Fruit fly (Drosophila melanogaster) whole organism, wandering third instar larva: Measurements from ENCODE around the gene CG15731.

ENCODE experiments used
- Abd-B ChIP-seq: fragments of >200 bp; optimal IDR thresholded peaks from 2 replicates; lab custom pipeline; 2017; ENCODE audit warnings: missing biosample characterization, missing genetic modification characterization
- CG32264 ChIP-seq: fragments of 200-800 bp; sonication (Bioruptor generic); optimal IDR thresholded peaks from 2 replicates; lab custom pipeline; 2016; ENCODE audit warnings: missing biosample characterization, missing genetic modification characterization
- CG9705 ChIP-seq: fragments of 200-800 bp; sonication (Bioruptor generic); optimal IDR thresholded peaks from 2 replicates; lab custom pipeline; 2018; ENCODE audit warnings: missing biosample characterization, mild to moderate bottlenecking, missing genetic modification characterization
- CrebA ChIP-seq: fragments of 200-800 bp; sonication (Bioruptor generic); optimal IDR thresholded peaks from 2 replicates; lab custom pipeline; 2016; ENCODE audit warnings: missing biosample characterization, mild to moderate bottlenecking, missing genetic modification characterization, borderline replicate concordance
- Dfd ChIP-seq: fragments of >200 bp; optimal IDR thresholded peaks from 2 replicates; lab custom pipeline; 2017; ENCODE audit warnings: missing biosample characterization, missing genetic modification characterization
- Dif ChIP-seq: fragments of 200-275, 200-300 bp; sonication (Bioruptor generic); optimal IDR thresholded peaks from 2 replicates; lab custom pipeline; 2018; ENCODE audit warnings: missing biosample characterization, missing genetic modification characterization; ENCODE audit not compliant: partially characterized antibody
- GATAd ChIP-seq: sonication (Bioruptor generic); optimal IDR thresholded peaks from 2 replicates; lab custom pipeline; 2016; ENCODE audit warnings: missing biosample characterization, missing genetic modification characterization
- HLH106 ChIP-seq: fragments of 200-800 bp; optimal IDR thresholded peaks from 3 replicates; lab custom pipeline; 2019; ENCODE audit warnings: missing biosample characterization, mild to moderate bottlenecking, missing genetic modification characterization, moderate library complexity
- Hnf4 ChIP-seq: fragments of 200-800 bp; sonication (Bioruptor generic); optimal IDR thresholded peaks from 2 replicates; lab custom pipeline; 2016; ENCODE audit warnings: missing biosample characterization, mild to moderate bottlenecking, missing genetic modification characterization
- Hr78 ChIP-seq: fragments of >200 bp; optimal IDR thresholded peaks from 2 replicates; lab custom pipeline; 2017; ENCODE audit warnings: missing biosample characterization, missing genetic modification characterization
- Hr83 ChIP-seq: fragments of 200-300 bp; sonication (Bioruptor generic); optimal IDR thresholded peaks from 2 replicates; lab custom pipeline; 2016; ENCODE audit warnings: missing biosample characterization, mild to moderate bottlenecking, missing genetic modification characterization, moderate library complexity; ENCODE audit not compliant: poor library complexity, severe bottlenecking
- Jra ChIP-seq: sonication (Bioruptor generic); optimal IDR thresholded peaks from 2 replicates; lab custom pipeline; 2016; ENCODE audit warnings: missing biosample characterization, missing genetic modification characterization
- Mio ChIP-seq: sonication (Bioruptor generic); optimal IDR thresholded peaks from 2 replicates; lab custom pipeline; 2016; ENCODE audit warnings: missing biosample characterization, missing genetic modification characterization
- Myc ChIP-seq: fragments of >200 bp; optimal IDR thresholded peaks from 2 replicates; lab custom pipeline; 2017
- N ChIP-seq: fragments of >200 bp; optimal IDR thresholded peaks from 2 replicates; lab custom pipeline; 2018; ENCODE audit warnings: missing biosample characterization, missing external identifiers, missing genetic modification characterization
- OdsH ChIP-seq: fragments of 200-800 bp; sonication (Bioruptor generic); optimal IDR thresholded peaks from 2 replicates; lab custom pipeline; 2016; ENCODE audit warnings: missing biosample characterization, mild to moderate bottlenecking, missing genetic modification characterization
- Rel ChIP-seq, 2 experiments: fragments of 200-800 bp; sonication (Bioruptor generic) in 1 of 2; optimal IDR thresholded peaks; 2 replicates in 1 of 2; 3 replicates in 1 of 2; lab custom pipeline; 2016 to 2019; ENCODE audit warnings: mild to moderate bottlenecking in 2 of 2, missing biosample characterization in 2 of 2, missing genetic modification characterization in 2 of 2, moderate library complexity in 1 of 2
- Sp1 ChIP-seq: fragments of 200-800 bp; sonication (Bioruptor generic); optimal IDR thresholded peaks from 3 replicates; lab custom pipeline; 2019; ENCODE audit warnings: missing biosample characterization, mild to moderate bottlenecking, missing genetic modification characterization, moderate library complexity
- Vsx2 ChIP-seq: fragments of 200-300, 225-300 bp; sonication (Bioruptor generic); optimal IDR thresholded peaks from 2 replicates; lab custom pipeline; 2018; ENCODE audit warnings: missing biosample characterization, missing genetic modification characterization; ENCODE audit not compliant: partially characterized antibody
- br ChIP-seq: fragments of 200-800 bp; sonication (Bioruptor generic); optimal IDR thresholded peaks from 2 replicates; lab custom pipeline; 2016; ENCODE audit warnings: missing biosample characterization, missing genetic modification characterization
- brk ChIP-seq: fragments of 200-800 bp; sonication (Bioruptor generic); optimal IDR thresholded peaks from 2 replicates; lab custom pipeline; 2016; ENCODE audit warnings: missing biosample characterization, mild to moderate bottlenecking, missing genetic modification characterization
- dl ChIP-seq, 2 experiments: fragments of 175-275, 200-275 bp in 1 of 2; fragments of 200-275 bp in 1 of 2; sonication (Bioruptor generic); optimal IDR thresholded peaks; lab custom pipeline; 2018; ENCODE audit warnings: mild to moderate bottlenecking in 2 of 2, missing biosample characterization in 2 of 2, missing genetic modification characterization in 2 of 2, moderate library complexity in 2 of 2; ENCODE audit not compliant: partially characterized antibody in 2 of 2, insufficient read depth in 1 of 2
- dmrt93B ChIP-seq: fragments of 200-800 bp; sonication (Bioruptor generic); optimal IDR thresholded peaks from 2 replicates; lab custom pipeline; 2018; ENCODE audit warnings: missing biosample characterization, mild to moderate bottlenecking, missing genetic modification characterization
- dsf ChIP-seq: sonication (Bioruptor generic); optimal IDR thresholded peaks from 2 replicates; lab custom pipeline; 2016; ENCODE audit warnings: missing biosample characterization, missing genetic modification characterization, borderline replicate concordance
- ey ChIP-seq: fragments of 200-800 bp; sonication (Bioruptor generic); optimal IDR thresholded peaks from 2 replicates; lab custom pipeline; 2016; ENCODE audit warnings: missing biosample characterization, missing genetic modification characterization
- foxo ChIP-seq, 2 experiments: fragments of 200-800 bp; sonication (Bioruptor generic); optimal IDR thresholded peaks; 2 replicates in 1 of 2; 3 replicates in 1 of 2; lab custom pipeline; 2016 to 2017; ENCODE audit warnings: missing biosample characterization in 2 of 2, missing genetic modification characterization in 2 of 2
- fru ChIP-seq: fragments of 200-800 bp; sonication (Bioruptor generic); optimal IDR thresholded peaks from 3 replicates; lab custom pipeline; 2016; ENCODE audit warnings: missing biosample characterization, mild to moderate bottlenecking, missing genetic modification characterization
- h ChIP-seq: fragments of 200-800 bp; sonication (Bioruptor generic); optimal IDR thresholded peaks from 3 replicates; lab custom pipeline; 2016; ENCODE audit warnings: missing biosample characterization, mild to moderate bottlenecking, missing genetic modification characterization
- jim ChIP-seq: fragments of 175-275, 200-325 bp; sonication (Bioruptor generic); optimal IDR thresholded peaks from 2 replicates; lab custom pipeline; 2016; ENCODE audit warnings: missing biosample characterization, mild to moderate bottlenecking, missing genetic modification characterization
- lola ChIP-seq: fragments of >200 bp; optimal IDR thresholded peaks from 2 replicates; lab custom pipeline; 2017; ENCODE audit warnings: missing biosample characterization, missing genetic modification characterization
- pan ChIP-seq: fragments of >200 bp; optimal IDR thresholded peaks from 2 replicates; lab custom pipeline; 2017
- psq ChIP-seq: fragments of 200-800 bp; sonication (Bioruptor generic); optimal IDR thresholded peaks from 3 replicates; lab custom pipeline; 2017; ENCODE audit warnings: missing biosample characterization, mild to moderate bottlenecking, missing genetic modification characterization, moderate library complexity
- rgr ChIP-seq: fragments of 200-800 bp; sonication (Bioruptor generic); optimal IDR thresholded peaks from 3 replicates; lab custom pipeline; 2016; ENCODE audit warnings: missing biosample characterization, mild to moderate bottlenecking, missing genetic modification characterization
- sage ChIP-seq: fragments of 200-800 bp; sonication (Bioruptor generic); optimal IDR thresholded peaks from 2 replicates; lab custom pipeline; 2016; ENCODE audit warnings: missing biosample characterization, mild to moderate bottlenecking, missing genetic modification characterization
- sv ChIP-seq: fragments of 200-800 bp; sonication (Bioruptor generic); optimal IDR thresholded peaks from 3 replicates; lab custom pipeline; 2016; ENCODE audit warnings: missing biosample characterization, missing genetic modification characterization
- tai ChIP-seq: sonication (Bioruptor generic); optimal IDR thresholded peaks from 2 replicates; lab custom pipeline; 2016; ENCODE audit warnings: missing biosample characterization, missing genetic modification characterization
- usp ChIP-seq: fragments of >200 bp; optimal IDR thresholded peaks from 2 replicates; lab custom pipeline; 2017; ENCODE audit warnings: missing biosample characterization, missing genetic modification characterization
- woc ChIP-seq: sonication (Bioruptor generic); optimal IDR thresholded peaks from 2 replicates; lab custom pipeline; 2016; ENCODE audit warnings: missing biosample characterization, mild to moderate bottlenecking, missing genetic modification characterization

Gene CG15731

DNA sequence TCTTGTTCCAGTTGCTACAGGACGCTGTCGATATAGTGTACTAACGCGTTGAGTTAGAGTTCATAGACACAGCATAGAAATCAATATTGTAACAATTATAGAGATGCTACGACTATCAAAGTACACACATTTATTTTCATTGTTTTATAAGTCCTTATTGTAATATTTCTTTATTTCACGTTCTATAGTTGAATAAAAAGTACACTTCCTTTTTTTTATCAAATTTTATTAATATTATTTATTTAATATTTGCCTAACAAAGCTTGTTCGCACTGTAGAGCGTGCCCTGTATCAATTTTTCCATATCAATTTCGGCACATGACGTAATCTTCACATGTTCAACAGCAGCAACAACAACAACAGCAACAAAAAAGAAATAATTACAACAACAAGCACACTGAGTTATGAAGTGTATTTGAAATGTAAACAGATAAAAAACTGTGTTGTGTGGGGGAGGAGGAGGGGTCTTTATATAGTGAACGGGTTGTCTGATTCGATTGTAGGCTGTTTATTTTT, 16.4 kb upstream of the CG15731 start:
- TF ChIP-seq dsf (GFP tag; lab: Kevin White, UChicago) (no peak), woc (GFP tag; lab: Kevin White, UChicago) (no peak), dmrt93B (GFP tag; lab: Kevin White, UChicago) (peak; percentile 43), ey (peak; percentile 45), tai (no peak), br (GFP tag; lab: Kevin White, UChicago) (no peak), Sp1 (peak; percentile 70), psq (GFP tag; lab: Kevin White, UChicago) (peak; percentile 46), foxo (GFP tag; optimal IDR thresholded peaks at IDR 0.05; lab: Kevin White, UChicago) (peak in 1 of 2 experiments; percentile 63), Jra (GFP tag; lab: Kevin White, UChicago) (no peak), Abd-B (GFP tag; lab: Kevin White, UChicago) (no peak), OdsH (GFP tag; lab: Kevin White, UChicago) (peak; percentile 63), h (GFP tag; lab: Kevin White, UChicago) (peak; percentile 52), fru (GFP tag; lab: Kevin White, UChicago) (peak; percentile 44), sv (GFP tag; lab: Kevin White, UChicago) (no peak), dl (GFP tag; optimal IDR thresholded peaks at IDR 0.05; lab: Kevin White, UChicago; ENCODE audit: insufficient read depth in 1 of 2, partially characterized antibody in 2 of 2) (no peak), CG9705 (GFP tag; lab: Kevin White, UChicago) (no peak), Rel (GFP tag; optimal IDR thresholded peaks at IDR 0.05; lab: Kevin White, UChicago) (no peak), Rel (tag; optimal IDR thresholded peaks at IDR 0.05; lab: Kevin White, UChicago) (peak; percentile 37), CrebA (GFP tag; lab: Kevin White, UChicago) (no peak), HLH106 (tag; lab: Kevin White, UChicago) (peak; percentile 79), GATAd (GFP tag; lab: Kevin White, UChicago) (no peak), rgr (GFP tag; lab: Kevin White, UChicago) (peak; percentile 48), pan (lab: Kevin White, UChicago) (no peak), Hnf4 (GFP tag; lab: Kevin White, UChicago) (peak; percentile 5), usp (GFP tag; lab: Kevin White, UChicago) (no peak), lola (GFP tag; lab: Kevin White, UChicago) (no peak), brk (GFP tag; lab: Kevin White, UChicago) (no peak)

DNA sequence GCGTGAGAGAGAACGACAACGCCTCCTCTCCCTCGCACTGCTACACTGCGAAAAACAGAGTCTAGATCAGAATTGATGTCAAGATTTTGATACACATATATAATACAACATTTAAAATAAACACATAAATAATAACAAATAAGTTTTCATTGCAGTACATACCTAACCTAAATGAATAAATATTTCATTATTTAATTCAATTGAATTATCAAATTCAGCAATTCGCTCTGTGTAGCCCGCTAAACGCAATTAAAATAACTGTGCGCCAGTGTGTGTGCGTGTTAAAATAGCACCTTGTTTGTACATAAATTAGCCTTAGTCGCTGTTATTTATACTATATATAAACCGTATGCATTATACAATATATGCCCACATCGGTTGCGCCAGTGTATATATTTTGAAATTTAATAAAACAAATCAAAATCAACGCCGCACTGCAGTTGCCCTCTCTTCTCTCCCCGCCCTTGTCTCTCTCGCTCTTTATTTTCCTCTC, 14.7 kb upstream of the CG15731 start:
- TF ChIP-seq pan (lab: Kevin White, UChicago), result no peak
- TF ChIP-seq woc (GFP tag; lab: Kevin White, UChicago), result peak; percentile 76
- TF ChIP-seq br (GFP tag; lab: Kevin White, UChicago), result peak; percentile 87
- no peak for TF ChIP-seq N (GFP tag; lab: Kevin White, UChicago)
- peak; percentile 85 for TF ChIP-seq CrebA (GFP tag; lab: Kevin White, UChicago)
- TF ChIP-seq sage (GFP tag; lab: Kevin White, UChicago), result peak; percentile 90
- TF ChIP-seq fru (GFP tag; lab: Kevin White, UChicago), result peak; percentile 95
- TF ChIP-seq Hr78 (GFP tag; lab: Kevin White, UChicago), result no peak
- peak; percentile 10 for TF ChIP-seq Dfd (GFP tag; lab: Kevin White, UChicago)
- TF ChIP-seq OdsH (GFP tag; lab: Kevin White, UChicago), result peak; percentile 94
- TF ChIP-seq ey, result peak; percentile 86
- peak; percentile 91 for TF ChIP-seq psq (GFP tag; lab: Kevin White, UChicago)
- peak; percentile 71 for TF ChIP-seq GATAd (GFP tag; lab: Kevin White, UChicago)
- peak; percentile 83 for TF ChIP-seq tai
- TF ChIP-seq dl (GFP tag; optimal IDR thresholded peaks at IDR 0.05; lab: Kevin White, UChicago; ENCODE audit: insufficient read depth in 1 of 2, partially characterized antibody in 2 of 2), result no peak
- TF ChIP-seq lola (GFP tag; lab: Kevin White, UChicago), result no peak
- peak; percentile 77 for TF ChIP-seq dsf (GFP tag; lab: Kevin White, UChicago)
- TF ChIP-seq foxo (GFP tag; optimal IDR thresholded peaks at IDR 0.05; lab: Kevin White, UChicago), result peak in 1 of 2 experiments; percentile 97
- peak; percentile 94 for TF ChIP-seq sv (GFP tag; lab: Kevin White, UChicago)
- TF ChIP-seq jim (GFP tag; lab: Kevin White, UChicago), result no peak
- no peak for TF ChIP-seq Mio (GFP tag; lab: Kevin White, UChicago)
- TF ChIP-seq brk (GFP tag; lab: Kevin White, UChicago), result peak; percentile 90
- peak; percentile 91 for TF ChIP-seq Rel (GFP tag; optimal IDR thresholded peaks at IDR 0.05; lab: Kevin White, UChicago)
- peak; percentile 81 for TF ChIP-seq Rel (tag; optimal IDR thresholded peaks at IDR 0.05; lab: Kevin White, UChicago)
- peak; percentile 88 for TF ChIP-seq Hnf4 (GFP tag; lab: Kevin White, UChicago)
- TF ChIP-seq Myc (lab: Kevin White, UChicago), result no peak
- peak; percentile 97 for TF ChIP-seq HLH106 (tag; lab: Kevin White, UChicago)
- no peak for TF ChIP-seq usp (GFP tag; lab: Kevin White, UChicago)
- peak; percentile 95 for TF ChIP-seq rgr (GFP tag; lab: Kevin White, UChicago)
- peak; percentile 89 for TF ChIP-seq dmrt93B (GFP tag; lab: Kevin White, UChicago)
- TF ChIP-seq Dif (GFP tag; lab: Kevin White, UChicago), result no peak
- TF ChIP-seq Abd-B (GFP tag; lab: Kevin White, UChicago), result no peak
- peak; percentile 97 for TF ChIP-seq Sp1
- peak; percentile 59 for TF ChIP-seq Jra (GFP tag; lab: Kevin White, UChicago)
- peak; percentile 95 for TF ChIP-seq h (GFP tag; lab: Kevin White, UChicago)
- TF ChIP-seq CG9705 (GFP tag; lab: Kevin White, UChicago), result peak; percentile 79
- no peak for TF ChIP-seq Hr83
- TF ChIP-seq CG32264 (GFP tag; lab: Kevin White, UChicago), result peak; percentile 34
- TF ChIP-seq Vsx2 (GFP tag; lab: Kevin White, UChicago), result no peak
